Worm (Caenorhabditis elegans): Measurements from ENCODE around the gene pdtf-1.
A peak's percentile ranks its signal among the peaks of the same experiment; 100 is the strongest.

The pdtf-1 gene

ce11 chrIV:8432709-8433108 lies at the start of gene pdtf-1, which contains the start of gene T26A8.4:
Gene pdtf-1, plus strand, starts transcription at chrIV:8433038.
Gene T26A8.4, minus strand, starts transcription at chrIV:8432893.
- no peak for TF ChIP-seq ZK337.2 (GFP tag; IDR thresholded peaks at IDR 0.05)
- TF ChIP-seq madf-9 (GFP tag; conservative IDR thresholded peaks at IDR 0.05): peak; percentile 78
- peak; percentile 72 for TF ChIP-seq ctbp-1 (GFP tag; IDR thresholded peaks at IDR 0.05)
- no peak for TF ChIP-seq ceh-32 (tag; optimal IDR thresholded peaks at IDR 0.05; ENCODE audit: poor library complexity)
- peak; percentile 6 to 70 for TF ChIP-seq ZK546.5 (tag; optimal IDR thresholded peaks at IDR 0.05)
- TF ChIP-seq tag-97 (GFP tag; IDR thresholded peaks at IDR 0.05): no peak
- TF ChIP-seq Y48G9A.11 (GFP tag; IDR thresholded peaks at IDR 0.05): peak; percentile 81
- peak; percentile 86 for TF ChIP-seq nhr-28 (tag; optimal IDR thresholded peaks at IDR 0.05)
- TF ChIP-seq nhr-111 (GFP tag; optimal IDR thresholded peaks at IDR 0.05): no peak
- TF ChIP-seq fos-1 (tag; optimal IDR thresholded peaks at IDR 0.05): no peak
- TF ChIP-seq zfp-3 (GFP tag; conservative IDR thresholded peaks at IDR 0.05): peak; percentile 80
- no peak; the same call in 1 of the 2 replicates for TF ChIP-seq egl-43 (GFP tag; IDR thresholded peaks at IDR 0.05)
- TF ChIP-seq tra-1 (GFP tag; IDR thresholded peaks at IDR 0.05): peak; percentile 75
- peak; percentile 88 for TF ChIP-seq ceh-20 (GFP tag; IDR thresholded peaks at IDR 0.05)
- peak; percentile 80 for TF ChIP-seq nhr-102 (tag; optimal IDR thresholded peaks at IDR 0.05)
- TF ChIP-seq lin-38 (GFP tag; IDR thresholded peaks at IDR 0.05): peak; percentile 82
- TF ChIP-seq dve-1 (tag; optimal IDR thresholded peaks at IDR 0.05; ENCODE audit: insufficient read depth): peak; percentile 98
- no peak for TF ChIP-seq R02D3.7 (tag; optimal IDR thresholded peaks at IDR 0.05)
- no peak for TF ChIP-seq daf-19 (GFP tag; conservative IDR thresholded peaks at IDR 0.05)
- TF ChIP-seq ama-1 (optimal IDR thresholded peaks at IDR 0.05): peak; percentile 91
- TF ChIP-seq mxl-3 (GFP tag; optimal IDR thresholded peaks at IDR 0.05): peak; percentile 75
- TF ChIP-seq nhr-41 (GFP tag; IDR thresholded peaks at IDR 0.05): no peak
- peak; percentile 91 for TF ChIP-seq nhr-25 (tag; optimal IDR thresholded peaks at IDR 0.05; ENCODE audit: borderline replicate concordance, insufficient read depth)
- TF ChIP-seq lin-1 (GFP tag; IDR thresholded peaks at IDR 0.05): peak; percentile 58; the same call in 1 of the 2 replicates
- no peak for TF ChIP-seq skn-1 (tag; optimal IDR thresholded peaks at IDR 0.05)
- TF ChIP-seq snpc-4 (tag; optimal IDR thresholded peaks at IDR 0.05): peak; percentile 76
- peak; percentile 92 for TF ChIP-seq hlh-11 (tag; optimal IDR thresholded peaks at IDR 0.05)
- TF ChIP-seq aly-2 (tag; optimal IDR thresholded peaks at IDR 0.05): no peak
- peak; percentile 15 for TF ChIP-seq gei-8 (GFP tag; optimal IDR thresholded peaks at IDR 0.05)
- peak; percentile 99 for TF ChIP-seq nhr-6 (tag; optimal IDR thresholded peaks at IDR 0.05)
- TF ChIP-seq lsy-2 (tag; optimal IDR thresholded peaks at IDR 0.05): peak; percentile 99 to 100
- peak; percentile 69 for TF ChIP-seq dmd-9 (GFP tag; IDR thresholded peaks at IDR 0.05)
- TF ChIP-seq mdt-29 (GFP tag; IDR thresholded peaks at IDR 0.05): peak; percentile 66
- TF ChIP-seq mxl-2 (GFP tag; conservative IDR thresholded peaks at IDR 0.05): no peak; the same call in 1 of the 2 replicates
- TF ChIP-seq nhr-237 (tag; optimal IDR thresholded peaks at IDR 0.05): peak; percentile 52
- TF ChIP-seq rbr-2 (tag; optimal IDR thresholded peaks at IDR 0.05): peak; percentile 89
- TF ChIP-seq zfp-2 (tag; optimal IDR thresholded peaks at IDR 0.05): peak; percentile 79
- peak; percentile 74; the same call in 1 of the 2 replicates for TF ChIP-seq vab-7 (GFP tag; IDR thresholded peaks at IDR 0.05)
- TF ChIP-seq zip-11 (GFP tag; IDR thresholded peaks at IDR 0.05): no peak
- TF ChIP-seq dpl-1 (GFP tag; optimal IDR thresholded peaks at IDR 0.05): peak; percentile 83
- peak; percentile 64 for TF ChIP-seq spr-1 (tag; optimal IDR thresholded peaks at IDR 0.05)
- TF ChIP-seq mdl-1 (tag; optimal IDR thresholded peaks at IDR 0.05): peak; percentile 82 to 97
- peak; percentile 67 for TF ChIP-seq php-3 (GFP tag; IDR thresholded peaks at IDR 0.05)
- TF ChIP-seq D1046.2 (GFP tag; IDR thresholded peaks at IDR 0.05): peak; percentile 99
- peak; percentile 20 for TF ChIP-seq pqm-1 (tag; optimal IDR thresholded peaks at IDR 0.05)
- 0 out of 4 replicates have a peak, but pooled peaks of 1 of the 2 experiments have one; percentile 60 for TF ChIP-seq madf-5 (GFP tag; IDR thresholded peaks at IDR 0.05)
- peak; percentile 94 for TF ChIP-seq mes-2 (tag; optimal IDR thresholded peaks at IDR 0.05; ENCODE audit: poor library complexity, severe bottlenecking)
- peak; percentile 80 for TF ChIP-seq T20F7.1 (GFP tag; optimal IDR thresholded peaks at IDR 0.05)
- peak; percentile 75 for TF ChIP-seq duxl-1 (tag; optimal IDR thresholded peaks at IDR 0.05; ENCODE audit: poor library complexity)
- TF ChIP-seq spr-3 (GFP tag; optimal IDR thresholded peaks at IDR 0.05): no peak

Data from whole organism, L4 larva.